Fruit fly (Drosophila melanogaster) whole organism, adult: ENCODE measurements around the gene Sdic3.
"Not testable (repeated sequence)": the region's sequence is repeated elsewhere in the genome, so short reads cannot be mapped to it uniquely, and the experiment has no call there.

ENCODE experiments used
- CG11617 ChIP-seq: fragments of 200-800 bp; sonication (Bioruptor generic); optimal IDR thresholded peaks from 2 replicates; lab custom pipeline; 2017; ENCODE audit warnings: mild to moderate bottlenecking, missing biosample characterization, missing genetic modification reagents, missing genetic modification characterization
- CG12768 ChIP-seq: fragments of 200-800 bp; sonication (Bioruptor generic); optimal IDR thresholded peaks from 2 replicates; lab custom pipeline; 2017; ENCODE audit warnings: missing biosample characterization, missing genetic modification characterization, mild to moderate bottlenecking, moderate library complexity, missing genetic modification reagents
- CG14711 ChIP-seq: fragments of 200-800 bp; sonication (Bioruptor generic); optimal IDR thresholded peaks from 2 replicates; lab custom pipeline; 2018; ENCODE audit warnings: missing biosample characterization, mild to moderate bottlenecking, missing genetic modification characterization, moderate library complexity
- CG1620 ChIP-seq: fragments of 200-800 bp; sonication (Bioruptor generic); optimal IDR thresholded peaks from 2 replicates; lab custom pipeline; 2016; ENCODE audit warnings: missing biosample characterization, missing genetic modification characterization
- CG33017 ChIP-seq: fragments of 200-800 bp; sonication (Bioruptor generic); optimal IDR thresholded peaks from 2 replicates; lab custom pipeline; 2018; ENCODE audit warnings: missing biosample characterization, mild to moderate bottlenecking, missing genetic modification characterization, moderate library complexity
- CG5204 ChIP-seq: fragments of 200-800 bp; sonication (Bioruptor generic); optimal IDR thresholded peaks from 2 replicates; lab custom pipeline; 2016; ENCODE audit warnings: missing biosample characterization, missing genetic modification characterization
- CG7045 ChIP-seq: fragments of 200-800 bp; sonication (Bioruptor generic); optimal IDR thresholded peaks from 2 replicates; lab custom pipeline; 2017; ENCODE audit warnings: missing biosample characterization, mild to moderate bottlenecking, missing genetic modification characterization
- CG7101 ChIP-seq: fragments of 200-800 bp; sonication (Bioruptor generic); optimal IDR thresholded peaks from 2 replicates; lab custom pipeline; 2018; ENCODE audit warnings: missing biosample characterization, mild to moderate bottlenecking, missing genetic modification characterization, moderate library complexity
- Clk ChIP-seq: fragments of 200-800 bp; sonication (Bioruptor generic); optimal IDR thresholded peaks from 2 replicates; lab custom pipeline; 2017; ENCODE audit warnings: missing biosample characterization, missing genetic modification characterization
- Crg-1 ChIP-seq: fragments of 200-800 bp; sonication (Bioruptor generic); optimal IDR thresholded peaks from 2 replicates; lab custom pipeline; 2016; ENCODE audit warnings: missing biosample characterization, missing genetic modification characterization
- Hr96 ChIP-seq: fragments of 200-800 bp; sonication (Bioruptor generic); optimal IDR thresholded peaks from 2 replicates; lab custom pipeline; 2016; ENCODE audit warnings: missing biosample characterization, missing genetic modification characterization
- Mnt ChIP-seq: fragments of 200-800 bp; sonication (Bioruptor generic); optimal IDR thresholded peaks from 2 replicates; lab custom pipeline; 2016; ENCODE audit warnings: missing biosample characterization, mild to moderate bottlenecking, missing genetic modification characterization
- bab1 ChIP-seq: fragments of 200-800 bp; sonication (Bioruptor generic); optimal IDR thresholded peaks from 3 replicates; lab custom pipeline; 2019; ENCODE audit warnings: missing biosample characterization, mild to moderate bottlenecking, missing genetic modification characterization, moderate library complexity
- cic ChIP-seq: fragments of 200-800 bp; sonication (Bioruptor generic); optimal IDR thresholded peaks from 2 replicates; lab custom pipeline; 2017; ENCODE audit warnings: missing biosample characterization, mild to moderate bottlenecking, missing genetic modification characterization, moderate library complexity
- cnc ChIP-seq, 2 experiments: fragments of >200 bp; optimal IDR thresholded peaks; 2 replicates each; lab custom pipeline; 2017
- kay ChIP-seq: fragments of 200-800 bp; sonication (Bioruptor generic); peaks from one replicate; lab custom pipeline; 2016; ENCODE audit warnings: missing biosample characterization, missing genetic modification characterization, borderline replicate concordance
- ovo ChIP-seq: fragments of 200-800 bp; sonication (Bioruptor generic); optimal IDR thresholded peaks from 2 replicates; lab custom pipeline; 2016; ENCODE audit warnings: missing biosample characterization, missing genetic modification characterization
- pad ChIP-seq: fragments of 200-800 bp; sonication (Bioruptor generic); optimal IDR thresholded peaks from 3 replicates; lab custom pipeline; 2017; ENCODE audit warnings: missing biosample characterization, missing genetic modification characterization, mild to moderate bottlenecking, moderate library complexity, missing genetic modification reagents
- tj ChIP-seq: fragments of 200-800 bp; sonication (Bioruptor generic); optimal IDR thresholded peaks from 3 replicates; lab custom pipeline; 2017; ENCODE audit warnings: missing biosample characterization, mild to moderate bottlenecking, missing genetic modification characterization, moderate library complexity
- toe ChIP-seq: fragments of 200-800 bp; sonication (Bioruptor generic); optimal IDR thresholded peaks from 2 replicates; lab custom pipeline; 2016; ENCODE audit warnings: missing biosample characterization, missing genetic modification characterization

Gene Sdic3

dm6 chrX:20235794-20236513 lies 41.9 kb upstream of the Sdic3 start, which contains the start of gene sw:
TSS of gene sw (minus strand) at chrX:20236382.
- TF ChIP-seq CG5204 (peak; percentile 63), CG14711 (peak; percentile 13), toe (GFP tag; lab: Kevin White, UChicago) (peak; percentile 53), Hr96 (GFP tag; lab: Kevin White, UChicago) (peak; percentile 71), bab1 (GFP tag; lab: Kevin White, UChicago) (peak; percentile 69), kay (no peak), CG7045 (peak; percentile 17), cnc (optimal IDR thresholded peaks at IDR 0.05; lab: Kevin White, UChicago) (no peak), Clk (GFP tag; lab: Kevin White, UChicago) (no peak), cic (GFP tag; lab: Kevin White, UChicago) (no peak), CG33017 (tag; lab: Kevin White, UChicago) (no peak), CG12768 (GFP tag; lab: Kevin White, UChicago) (peak; percentile 18), CG7101 (tag; lab: Kevin White, UChicago) (peak; percentile 57), ovo (GFP tag; lab: Kevin White, UChicago) (peak; percentile 52), Mnt (GFP tag; lab: Kevin White, UChicago) (no peak), tj (GFP tag; lab: Kevin White, UChicago) (no peak), CG11617 (GFP tag; lab: Kevin White, UChicago) (peak; percentile 54), Crg-1 (GFP tag; lab: Kevin White, UChicago) (no peak), pad (GFP tag; lab: Kevin White, UChicago) (peak; percentile 33), CG1620 (GFP tag; lab: Kevin White, UChicago) (peak; percentile 54)

- TF ChIP-seq CG12768 (GFP tag; lab: Kevin White, UChicago) = no peak
- TF ChIP-seq toe (GFP tag; lab: Kevin White, UChicago) = no peak
- no peak for TF ChIP-seq pad (GFP tag; lab: Kevin White, UChicago)
- TF ChIP-seq CG11617 (GFP tag; lab: Kevin White, UChicago) = no peak
- no peak for TF ChIP-seq CG33017 (tag; lab: Kevin White, UChicago)
- TF ChIP-seq Clk (GFP tag; lab: Kevin White, UChicago) = no peak
- no peak for TF ChIP-seq Hr96 (GFP tag; lab: Kevin White, UChicago)
- TF ChIP-seq bab1 (GFP tag; lab: Kevin White, UChicago) = no peak
- no peak for TF ChIP-seq CG14711
- no peak for TF ChIP-seq cic (GFP tag; lab: Kevin White, UChicago)
- TF ChIP-seq Crg-1 (GFP tag; lab: Kevin White, UChicago) = no peak
- no peak for TF ChIP-seq Mnt (GFP tag; lab: Kevin White, UChicago)
- no peak for TF ChIP-seq CG1620 (GFP tag; lab: Kevin White, UChicago)
- no peak for TF ChIP-seq kay
- TF ChIP-seq CG7101 (tag; lab: Kevin White, UChicago) = no peak
- TF ChIP-seq CG7045 = no peak
Observed at dm6 chrX:20231658-20232057, 37.6 kb upstream of the Sdic3 start.

dm6 chrX:20224920-20225319 lies 30.9 kb upstream of the Sdic3 start, which contains the start of gene Sdic4:
TSS of gene Sdic4 (minus strand) at chrX:20225020.
- not testable (repeated sequence) for TF ChIP-seq Crg-1 (GFP tag; lab: Kevin White, UChicago); bab1 (GFP tag; lab: Kevin White, UChicago); kay

dm6 chrX:20217159-20217558 lies 23.1 kb upstream of the Sdic3 start, which contains the start of gene SdicC:
TSS of gene SdicC (minus strand) at chrX:20217259.
- not testable (repeated sequence) for TF ChIP-seq bab1, CG12768, Hr96 (GFP tag; lab: Kevin White, UChicago)

- TF ChIP-seq toe, tj, ovo (GFP tag; lab: Kevin White, UChicago): not testable (repeated sequence)
Observed at dm6 chrX:20209503-20209902, 15.5 kb upstream of the Sdic3 start, which contains the start of gene SdicB. TSS of gene SdicB (minus strand) at chrX:20209603.

- TF ChIP-seq CG33017 (tag; lab: Kevin White, UChicago); cic (GFP tag; lab: Kevin White, UChicago); Clk (GFP tag; lab: Kevin White, UChicago): not testable (repeated sequence)
Observed at dm6 chrX:20201833-20202232, 7.8 kb upstream of the Sdic3 start, which contains the start of gene SdicA. TSS of gene SdicA (minus strand) at chrX:20201933.

- TF ChIP-seq CG12768, ovo, bab1 (GFP tag; lab: Kevin White, UChicago): not testable (repeated sequence)
Observed at dm6 chrX:20186387-20186786, 7.6 kb downstream of the Sdic3 start, which contains the start of gene Sdic2. TSS of gene Sdic2 (minus strand) at chrX:20186487.
